Worm (Caenorhabditis elegans) whole organism, L4 larva: Measurements from ENCODE around the gene sra-13.
A peak's percentile ranks its signal among the peaks of the same experiment; 100 is the strongest.

Experiments
- F26F4.8 ChIP-seq: fragments of 200-800 bp; sonication (Bioruptor generic); conservative IDR thresholded peaks from 2 replicates; pipeline ENCODE4 v1.3.6; 2022; ENCODE audit warnings: missing genetic modification characterization, missing compliant biosample characterization
- F44E2.7 ChIP-seq: fragments of 200-800 bp; sonication (Bioruptor generic); IDR thresholded peaks from 2 replicates; pipeline ENCODE4 v2.1.2; 2022; ENCODE audit warnings: missing genetic modification characterization, missing compliant biosample characterization
- F49E8.2 ChIP-seq: sonication (generic microtip); optimal IDR thresholded peaks from 2 replicates; lab custom pipeline; 2016; ENCODE audit warnings: missing compliant biosample characterization, mild to moderate bottlenecking, missing genetic modification characterization, borderline replicate concordance
- T20F7.1 ChIP-seq: fragments of 200-800 bp; sonication (Bioruptor generic); optimal IDR thresholded peaks from 2 replicates; lab custom pipeline; 2018; ENCODE audit warnings: mild to moderate bottlenecking, missing genetic modification characterization, missing compliant biosample characterization
- Y48G9A.11 ChIP-seq: fragments of 200-800 bp; sonication (Bioruptor generic); IDR thresholded peaks from 2 replicates; pipeline ENCODE4 v1.3.6; 2022; ENCODE audit warnings: missing genetic modification reagents, missing genetic modification characterization, missing compliant biosample characterization
- Y5F2A.4 ChIP-seq: fragments of 200-800 bp; sonication (Bioruptor generic); optimal IDR thresholded peaks from 2 replicates; lab custom pipeline; 2018; ENCODE audit warnings: mild to moderate bottlenecking, missing genetic modification characterization, missing compliant biosample characterization
- ZK546.5 ChIP-seq, 2 experiments: sonication (generic microtip); optimal IDR thresholded peaks; 2 replicates each; lab custom pipeline; 2017; ENCODE audit warnings: missing biosample characterization in 2 of 2, missing genetic modification characterization in 2 of 2
- aly-2 ChIP-seq: sonication (generic microtip); optimal IDR thresholded peaks from 2 replicates; lab custom pipeline; 2018; ENCODE audit warnings: missing biosample characterization, missing genetic modification characterization
- ama-1 ChIP-seq: fragments of 150-350 bp; optimal IDR thresholded peaks from 2 replicates; lab custom pipeline; 2014; ENCODE audit warnings: inconsistent platforms, mixed read lengths
- ceh-20 ChIP-seq: fragments of 200-800 bp; sonication (Bioruptor generic); IDR thresholded peaks from 2 replicates; pipeline ENCODE4 v1.3.6; 2022; ENCODE audit warnings: missing genetic modification reagents, missing genetic modification characterization, missing compliant biosample characterization
- ceh-32 ChIP-seq: sonication (generic microtip); optimal IDR thresholded peaks from 2 replicates; lab custom pipeline; 2016; ENCODE audit warnings: mild to moderate bottlenecking, missing genetic modification characterization, missing compliant biosample characterization; ENCODE audit not compliant: poor library complexity
- ceh-44 ChIP-seq: fragments of 200-800 bp; sonication (Bioruptor generic); IDR thresholded peaks from 2 replicates; pipeline ENCODE4 v1.3.6; 2022; ENCODE audit warnings: missing genetic modification reagents, missing genetic modification characterization, missing compliant biosample characterization
- ceh-62 ChIP-seq: sonication (generic microtip); optimal IDR thresholded peaks from 2 replicates; lab custom pipeline; 2017; ENCODE audit warnings: missing biosample characterization, missing genetic modification characterization
- ceh-82 ChIP-seq: sonication (generic microtip); optimal IDR thresholded peaks from 2 replicates; lab custom pipeline; 2017; ENCODE audit warnings: missing biosample characterization, missing genetic modification characterization
- ces-1 ChIP-seq: fragments of 150-350 bp; sonication (generic microtip); optimal IDR thresholded peaks from 4 replicates; lab custom pipeline; 2014; ENCODE audit warnings: missing biosample characterization, missing genetic modification reagents, missing genetic modification characterization
- cey-2 ChIP-seq: sonication (generic microtip); optimal IDR thresholded peaks from 3 replicates; lab custom pipeline; 2017; ENCODE audit warnings: missing genetic modification characterization, mild to moderate bottlenecking, missing compliant biosample characterization, antibody characterized with exemption, borderline replicate concordance; ENCODE audit not compliant: insufficient read depth
- ctbp-1 ChIP-seq: fragments of 200-800 bp; sonication (Bioruptor generic); IDR thresholded peaks from 2 replicates; pipeline ENCODE4 v1.3.6; 2022; ENCODE audit warnings: missing genetic modification reagents, missing genetic modification characterization, missing compliant biosample characterization
- daf-12 ChIP-seq: fragments of 150-350 bp; optimal IDR thresholded peaks from 2 replicates; lab custom pipeline; 2014; ENCODE audit warnings: missing biosample characterization, missing genetic modification reagents, missing genetic modification characterization
- daf-16 ChIP-seq, 3 experiments: sonication (generic microtip); optimal IDR thresholded peaks; 2 replicates each; lab custom pipeline; 2016 to 2017; ENCODE audit warnings: missing genetic modification characterization in 3 of 3, missing genetic modification reagents in 3 of 3, mild to moderate bottlenecking in 2 of 3, missing compliant biosample characterization in 2 of 3, missing biosample characterization in 1 of 3, moderate library complexity in 1 of 3
- daf-8 ChIP-seq: fragments of 200-800 bp; sonication (Bioruptor generic); IDR thresholded peaks from 2 replicates; pipeline ENCODE4 v1.3.6; 2022; ENCODE audit warnings: missing genetic modification characterization, missing compliant biosample characterization
- dmd-6 ChIP-seq: fragments of 200-800 bp; sonication (Bioruptor generic); IDR thresholded peaks from 2 replicates; pipeline ENCODE4 v1.3.6; 2022; ENCODE audit warnings: missing genetic modification reagents, missing genetic modification characterization, missing compliant biosample characterization
- dmd-8 ChIP-seq: fragments of 200-800 bp; sonication (Bioruptor generic); IDR thresholded peaks from 2 replicates; pipeline ENCODE4 v1.3.6; 2022; ENCODE audit warnings: missing genetic modification characterization, missing compliant biosample characterization
- dve-1 ChIP-seq: sonication (generic microtip); optimal IDR thresholded peaks from 2 replicates; lab custom pipeline; 2017; ENCODE audit warnings: antibody characterized with exemption, mild to moderate bottlenecking, missing genetic modification characterization, missing compliant biosample characterization; ENCODE audit not compliant: insufficient read depth
- hlh-11 ChIP-seq: fragments of 200-800 bp; sonication (Bioruptor generic); optimal IDR thresholded peaks from 2 replicates; lab custom pipeline; 2018; ENCODE audit warnings: mild to moderate bottlenecking, missing genetic modification characterization, missing compliant biosample characterization
- jun-1 ChIP-seq: fragments of 150-350 bp; optimal IDR thresholded peaks from 2 replicates; lab custom pipeline; 2014; ENCODE audit warnings: missing biosample characterization, missing genetic modification reagents, missing genetic modification characterization
- lim-7 ChIP-seq: fragments of 200-800 bp; sonication (Bioruptor generic); IDR thresholded peaks from 2 replicates; pipeline ENCODE4 v1.3.6; 2022; ENCODE audit warnings: missing genetic modification characterization, missing compliant biosample characterization
- lin-13 ChIP-seq: fragments of 150-350 bp; optimal IDR thresholded peaks from 2 replicates; lab custom pipeline; 2014; ENCODE audit warnings: missing biosample characterization, missing genetic modification reagents, missing genetic modification characterization
- lin-29 ChIP-seq: fragments of 200-800 bp; sonication (Bioruptor generic); IDR thresholded peaks from 2 replicates; pipeline ENCODE4 v1.3.6; 2022; ENCODE audit warnings: missing genetic modification reagents, missing genetic modification characterization, missing compliant biosample characterization
- lin-38 ChIP-seq: fragments of 200-800 bp; sonication (Bioruptor generic); IDR thresholded peaks from 2 replicates; pipeline ENCODE4 v1.3.6; 2022; ENCODE audit warnings: missing genetic modification reagents, missing genetic modification characterization, missing compliant biosample characterization
- lin-39 ChIP-seq: fragments of 150-350 bp; optimal IDR thresholded peaks from 2 replicates; lab custom pipeline; 2014; ENCODE audit warnings: missing biosample characterization, missing genetic modification reagents, missing genetic modification characterization
- mdl-1 ChIP-seq, 2 experiments: fragments of 150-350 bp in 1 of 2; sonication (generic microtip) in 1 of 2; optimal IDR thresholded peaks; 2 replicates each; lab custom pipeline; 2014 to 2017; ENCODE audit warnings: missing biosample characterization in 2 of 2, missing genetic modification characterization in 2 of 2
- nhr-102 ChIP-seq: sonication (generic microtip); optimal IDR thresholded peaks from 2 replicates; lab custom pipeline; 2016; ENCODE audit warnings: mild to moderate bottlenecking, missing genetic modification characterization, moderate library complexity, missing compliant biosample characterization
- nhr-237 ChIP-seq: sonication (generic microtip); optimal IDR thresholded peaks from 2 replicates; lab custom pipeline; 2017; ENCODE audit warnings: missing biosample characterization, missing genetic modification characterization
- nhr-25 ChIP-seq: sonication (generic microtip); optimal IDR thresholded peaks from 2 replicates; lab custom pipeline; 2017; ENCODE audit warnings: missing genetic modification characterization, mild to moderate bottlenecking, missing compliant biosample characterization, antibody characterized with exemption, moderate library complexity, borderline replicate concordance; ENCODE audit not compliant: insufficient read depth
- nhr-28 ChIP-seq: fragments of 150-350 bp; optimal IDR thresholded peaks from 2 replicates; lab custom pipeline; 2014; ENCODE audit warnings: missing biosample characterization, missing genetic modification characterization
- nhr-48 ChIP-seq: sonication (generic microtip); optimal IDR thresholded peaks from 2 replicates; lab custom pipeline; 2016; ENCODE audit warnings: mild to moderate bottlenecking, missing genetic modification characterization, missing compliant biosample characterization
- nhr-6 ChIP-seq: fragments of 150-350 bp; optimal IDR thresholded peaks from 2 replicates; lab custom pipeline; 2014; ENCODE audit warnings: missing biosample characterization, missing genetic modification characterization
- nhr-76 ChIP-seq: fragments of 150-350 bp; optimal IDR thresholded peaks from 2 replicates; lab custom pipeline; 2014; ENCODE audit warnings: missing biosample characterization, missing genetic modification characterization
- nhr-77 ChIP-seq: fragments of 150-350 bp; optimal IDR thresholded peaks from 2 replicates; lab custom pipeline; 2014; ENCODE audit warnings: missing biosample characterization, missing genetic modification characterization
- rbr-2 ChIP-seq: sonication (generic microtip); optimal IDR thresholded peaks from 2 replicates; lab custom pipeline; 2016; ENCODE audit warnings: missing genotype, missing genetic modification characterization, missing compliant biosample characterization
- saeg-2 ChIP-seq: fragments of 200-800 bp; sonication (Bioruptor generic); IDR thresholded peaks from 2 replicates; pipeline ENCODE4 v1.3.6; 2022; ENCODE audit warnings: missing genetic modification reagents, missing genetic modification characterization, missing compliant biosample characterization
- sdz-12 ChIP-seq: fragments of 200-800 bp; sonication (Bioruptor generic); optimal IDR thresholded peaks from 2 replicates; lab custom pipeline; 2018; ENCODE audit warnings: mild to moderate bottlenecking, missing genetic modification characterization, missing compliant biosample characterization
- snpc-4 ChIP-seq: fragments of 150-350 bp; optimal IDR thresholded peaks from 2 replicates; lab custom pipeline; 2014; ENCODE audit warnings: missing biosample characterization, missing genetic modification characterization
- spr-3 ChIP-seq: fragments of 200-800 bp; sonication (Bioruptor generic); optimal IDR thresholded peaks from 2 replicates; lab custom pipeline; 2018; ENCODE audit warnings: mild to moderate bottlenecking, missing genetic modification characterization, missing compliant biosample characterization
- tag-97 ChIP-seq: fragments of 200-800 bp; sonication (Bioruptor generic); IDR thresholded peaks from 2 replicates; pipeline ENCODE4 v1.3.6; 2022; ENCODE audit warnings: missing genetic modification characterization, missing compliant biosample characterization
- unc-62 ChIP-seq, 3 experiments: fragments of 150-350 bp in 1 of 3; sonication (generic microtip); optimal IDR thresholded peaks in 2 of 3; peaks in 1 of 3; 1 replicate in 1 of 3; 2 replicates in 2 of 3; lab custom pipeline; 2014 to 2017; ENCODE audit warnings: missing biosample characterization in 3 of 3, missing genetic modification characterization in 3 of 3, missing genetic modification reagents in 3 of 3, missing genotype in 1 of 3
- vab-7 ChIP-seq: fragments of 200-800 bp; sonication (Bioruptor generic); IDR thresholded peaks from 2 replicates; pipeline ENCODE4 v1.3.6; 2022; ENCODE audit warnings: missing genetic modification reagents, missing genetic modification characterization, missing compliant biosample characterization
- zag-1 ChIP-seq: fragments of 150-350 bp; optimal IDR thresholded peaks from 2 replicates; lab custom pipeline; 2014; ENCODE audit warnings: missing biosample characterization, missing genetic modification characterization
- zip-11 ChIP-seq: fragments of 200-800 bp; sonication (Bioruptor generic); IDR thresholded peaks from 2 replicates; pipeline ENCODE4 v1.3.6; 2022; ENCODE audit warnings: missing genetic modification characterization, missing compliant biosample characterization
- zip-2 ChIP-seq: fragments of 150-350 bp; optimal IDR thresholded peaks from 2 replicates; lab custom pipeline; 2014; ENCODE audit warnings: missing biosample characterization, missing genetic modification characterization
- ztf-7 ChIP-seq: fragments of 150-350 bp; optimal IDR thresholded peaks from 2 replicates; lab custom pipeline; 2014; ENCODE audit warnings: missing biosample characterization, missing genetic modification characterization

sra-13 gene

DNA sequence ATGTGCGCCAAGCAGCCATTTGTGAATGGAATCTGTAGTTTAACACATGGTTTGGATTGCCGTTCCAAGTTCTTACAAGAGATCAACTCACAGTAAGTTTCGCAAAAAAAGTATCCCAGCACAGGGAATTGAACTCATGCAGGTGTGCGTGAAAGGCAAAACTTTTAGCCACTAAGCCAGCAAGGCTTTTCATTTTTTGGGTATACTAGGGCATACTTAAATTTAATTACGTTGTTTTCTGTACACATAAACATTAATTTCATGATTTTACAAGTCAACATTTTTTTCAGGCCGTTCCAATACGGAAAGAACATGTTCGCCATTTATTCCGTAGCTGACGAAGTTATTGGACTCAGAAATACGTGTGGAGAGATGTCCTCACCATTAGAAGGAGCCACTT is 34.0 kb downstream of the sra-13 start (continued):
- TF ChIP-seq dve-1 (tag; lab: Kevin White, UChicago) = no peak
- peak; percentile 71; the same call in 1 of the 2 replicates for TF ChIP-seq ceh-20 (GFP tag; lab: Robert Waterston, UW)
- peak; percentile 99 for TF ChIP-seq F26F4.8 (GFP tag; lab: Robert Waterston, UW)
- no peak for TF ChIP-seq ceh-62
- TF ChIP-seq cey-2 = no peak
- no peak for TF ChIP-seq lin-39
- TF ChIP-seq T20F7.1 (GFP tag; lab: Kevin White, UChicago) = peak; percentile 29
- no peak for TF ChIP-seq mdl-1 (tag; optimal IDR thresholded peaks at IDR 0.05; lab: Kevin White, UChicago)
- no peak for TF ChIP-seq zag-1 (tag; lab: Kevin White, UChicago)
- peak; percentile 73; the same call in 1 of the 2 replicates for TF ChIP-seq vab-7
- no peak for TF ChIP-seq unc-62 (GFP tag; optimal IDR thresholded peaks at IDR 0.05 in 1 of 2; lab: Kevin White, UChicago)
- no peak for TF ChIP-seq unc-62 (tag; optimal IDR thresholded peaks at IDR 0.05; lab: Kevin White, UChicago)
- no peak for TF ChIP-seq jun-1 (tag; lab: Kevin White, UChicago)
- no peak for TF ChIP-seq snpc-4 (tag; lab: Kevin White, UChicago)
- TF ChIP-seq nhr-76 (tag; lab: Kevin White, UChicago) = no peak
- peak; percentile 96 for TF ChIP-seq lim-7 (GFP tag; lab: Robert Waterston, UW)
- peak; percentile 4 for TF ChIP-seq hlh-11 (tag; lab: Kevin White, UChicago)
- peak; percentile 55 for TF ChIP-seq nhr-102
- TF ChIP-seq nhr-48 = peak; percentile 46
- TF ChIP-seq rbr-2 = peak; percentile 28
- TF ChIP-seq tag-97 (GFP tag; lab: Robert Waterston, UW) = no peak
- TF ChIP-seq lin-29 (GFP tag; lab: Robert Waterston, UW) = peak; percentile 7; the same call in 1 of the 2 replicates
- TF ChIP-seq dmd-8 (GFP tag; lab: Robert Waterston, UW) = peak; percentile 99
- peak; percentile 20; the same call in 1 of the 2 replicates for TF ChIP-seq dmd-6 (GFP tag; lab: Robert Waterston, UW)
- TF ChIP-seq nhr-25 (tag; lab: Kevin White, UChicago) = peak; percentile 9
- no peak for TF ChIP-seq ZK546.5 (tag; optimal IDR thresholded peaks at IDR 0.05; lab: Kevin White, UChicago)
- no peak for TF ChIP-seq ceh-82 (tag; lab: Kevin White, UChicago)
- TF ChIP-seq ceh-32 (tag; lab: Kevin White, UChicago) = no peak
- peak; percentile 59 for TF ChIP-seq F49E8.2
- TF ChIP-seq Y48G9A.11 (GFP tag; lab: Robert Waterston, UW) = peak; percentile 84
- peak; percentile 82 for TF ChIP-seq spr-3 (GFP tag; lab: Kevin White, UChicago)
- TF ChIP-seq F44E2.7 (GFP tag; lab: Robert Waterston, UW) = peak; percentile 99
- TF ChIP-seq zip-11 (GFP tag; lab: Robert Waterston, UW) = no peak
- no peak for TF ChIP-seq aly-2 (tag; lab: Kevin White, UChicago)
- no peak for TF ChIP-seq nhr-6 (tag; lab: Kevin White, UChicago)
- no peak for TF ChIP-seq nhr-77
- TF ChIP-seq nhr-28 = no peak
- no peak for TF ChIP-seq sdz-12
- TF ChIP-seq lin-38 (GFP tag; lab: Robert Waterston, UW) = peak; percentile 85
- TF ChIP-seq saeg-2 (GFP tag; lab: Robert Waterston, UW) = peak; percentile 31; the same call in 1 of the 2 replicates
- peak; percentile 42 for TF ChIP-seq ama-1 (lab: Kevin White, UChicago)
- no peak for TF ChIP-seq daf-12 (tag; lab: Kevin White, UChicago)
- TF ChIP-seq lin-13 = no peak
- no peak for TF ChIP-seq zip-2 (tag; lab: Kevin White, UChicago)
- TF ChIP-seq daf-8 = peak; percentile 72; the same call in 1 of the 2 replicates
- TF ChIP-seq ceh-44 (GFP tag; lab: Robert Waterston, UW) = no peak
- TF ChIP-seq ctbp-1 (GFP tag; lab: Robert Waterston, UW) = peak; percentile 80
- peak; percentile 1 for TF ChIP-seq ztf-7 (tag; lab: Kevin White, UChicago)
- TF ChIP-seq daf-16 (GFP tag; optimal IDR thresholded peaks at IDR 0.05; lab: Kevin White, UChicago) = peak; percentile 37 to 88
- TF ChIP-seq daf-16 (tag; optimal IDR thresholded peaks at IDR 0.05; lab: Kevin White, UChicago) = no peak
- no peak for TF ChIP-seq nhr-237 (tag; lab: Kevin White, UChicago)
- no peak for TF ChIP-seq ces-1 (GFP tag; lab: Kevin White, UChicago)
- peak; percentile 88 for TF ChIP-seq Y5F2A.4 (GFP tag; lab: Kevin White, UChicago)
